Worm (Caenorhabditis elegans) whole organism, young adult: ENCODE results near the gene ani-2.
A peak's percentile ranks its signal among the peaks of the same experiment; 100 is the strongest.

ENCODE experiments used
- B0035.1 ChIP-seq: sonication (generic microtip); optimal IDR thresholded peaks from 2 replicates; lab custom pipeline; 2016; ENCODE audit warnings: missing genetic modification characterization, mild to moderate bottlenecking, missing compliant biosample characterization, missing genotype, missing genetic modification reagents
- B0261.1 ChIP-seq: sonication (generic microtip); optimal IDR thresholded peaks from 2 replicates; lab custom pipeline; 2016; ENCODE audit warnings: mild to moderate bottlenecking, missing genetic modification characterization, moderate library complexity, missing compliant biosample characterization
- B0336.3 ChIP-seq: fragments of 200-800 bp; sonication (Bioruptor generic); IDR thresholded peaks from 2 replicates; pipeline ENCODE4 v1.3.6; 2022; ENCODE audit warnings: missing genetic modification characterization, missing compliant biosample characterization
- F22D6.2 ChIP-seq: sonication (generic microtip); optimal IDR thresholded peaks from 2 replicates; lab custom pipeline; 2016; ENCODE audit warnings: mild to moderate bottlenecking, missing genetic modification characterization, missing compliant biosample characterization
- F49E8.2 ChIP-seq: sonication (generic microtip); optimal IDR thresholded peaks from 3 replicates; lab custom pipeline; 2017; ENCODE audit warnings: missing genetic modification characterization, mild to moderate bottlenecking, missing compliant biosample characterization, antibody characterized with exemption, moderate library complexity; ENCODE audit not compliant: insufficient read depth
- F57A8.1 ChIP-seq: fragments of 200-800 bp; sonication (Bioruptor generic); optimal IDR thresholded peaks from 2 replicates; lab custom pipeline; 2018; ENCODE audit warnings: mild to moderate bottlenecking, missing genetic modification characterization, moderate library complexity, missing compliant biosample characterization
- K12H6.12 ChIP-seq: fragments of 200-800 bp; sonication (Bioruptor generic); optimal IDR thresholded peaks from 2 replicates; lab custom pipeline; 2018; ENCODE audit warnings: mild to moderate bottlenecking, missing genetic modification characterization, missing compliant biosample characterization
- Y53F4B.3 ChIP-seq: fragments of 200-800 bp; sonication (Bioruptor generic); IDR thresholded peaks from 2 replicates; pipeline ENCODE4 v1.3.6; 2022; ENCODE audit warnings: missing genetic modification reagents, missing genetic modification characterization, missing compliant biosample characterization
- Y67H2A.10 ChIP-seq: fragments of 200-800 bp; sonication (Bioruptor generic); conservative IDR thresholded peaks from 2 replicates; pipeline ENCODE4 v1.3.6; 2022; ENCODE audit warnings: missing genetic modification reagents, missing genetic modification characterization, missing compliant biosample characterization
- ama-1 ChIP-seq, 3 experiments: fragments of 150-350 bp in 1 of 3; sonication (generic microtip) in 2 of 3; optimal IDR thresholded peaks; 2 replicates each; lab custom pipeline; 2014 to 2018; ENCODE audit warnings: missing biosample characterization in 2 of 3, missing genetic modification characterization in 2 of 3, missing genetic modification reagents in 2 of 3
- attf-5 ChIP-seq: fragments of 200-800 bp; sonication (Bioruptor generic); optimal IDR thresholded peaks from 2 replicates; lab custom pipeline; 2018; ENCODE audit warnings: mild to moderate bottlenecking, missing genetic modification characterization, missing compliant biosample characterization
- attf-6 ChIP-seq: fragments of 200-800 bp; sonication (Bioruptor generic); IDR thresholded peaks from 2 replicates; pipeline ENCODE4 v1.3.6; 2022; ENCODE audit warnings: missing genetic modification reagents, missing genetic modification characterization, missing compliant biosample characterization
- ccch-3 ChIP-seq: fragments of 200-800 bp; sonication (Bioruptor generic); optimal IDR thresholded peaks from 2 replicates; lab custom pipeline; 2018; ENCODE audit warnings: mild to moderate bottlenecking, missing genetic modification characterization, missing compliant biosample characterization
- ceh-27 ChIP-seq: fragments of 200-800 bp; sonication (Bioruptor generic); optimal IDR thresholded peaks from 2 replicates; lab custom pipeline; 2018; ENCODE audit warnings: mild to moderate bottlenecking, missing genetic modification characterization, moderate library complexity, missing compliant biosample characterization
- die-1 ChIP-seq: sonication (generic microtip); optimal IDR thresholded peaks from 2 replicates; lab custom pipeline; 2016; ENCODE audit warnings: missing genotype, mild to moderate bottlenecking, missing genetic modification characterization, missing compliant biosample characterization
- dox-1 ChIP-seq: fragments of 200-800 bp; sonication (Bioruptor generic); IDR thresholded peaks from 2 replicates; pipeline ENCODE4 v1.3.6; 2022; ENCODE audit warnings: missing genetic modification reagents, missing genetic modification characterization, missing compliant biosample characterization
- egrh-3 ChIP-seq: fragments of 200-800 bp; sonication (Bioruptor generic); IDR thresholded peaks from 2 replicates; pipeline ENCODE4 v1.3.6; 2022; ENCODE audit warnings: missing genetic modification reagents, missing genetic modification characterization, missing compliant biosample characterization
- hlh-26 ChIP-seq: fragments of 200-800 bp; sonication (Bioruptor generic); conservative IDR thresholded peaks from 2 replicates; pipeline ENCODE4 v1.3.6; 2022; ENCODE audit warnings: missing genetic modification reagents, missing genetic modification characterization, missing compliant biosample characterization
- hmg-1.2 ChIP-seq: fragments of 200-800 bp; sonication (Bioruptor generic); IDR thresholded peaks from 2 replicates; pipeline ENCODE4 v1.3.6; 2022; ENCODE audit warnings: missing genetic modification reagents, missing genetic modification characterization, missing compliant biosample characterization
- lag-1 ChIP-seq: fragments of 200-800 bp; sonication (Bioruptor generic); IDR thresholded peaks from 2 replicates; pipeline ENCODE4 v1.3.6; 2022; ENCODE audit warnings: missing genetic modification reagents, missing genetic modification characterization, missing compliant biosample characterization
- let-526 ChIP-seq: fragments of 200-800 bp; sonication (Bioruptor generic); IDR thresholded peaks from 2 replicates; pipeline ENCODE4 v1.3.6; 2022; ENCODE audit warnings: missing genetic modification reagents, missing genetic modification characterization, missing compliant biosample characterization
- let-607 ChIP-seq, 2 experiments: fragments of 200-800 bp in 1 of 2; sonication (Bioruptor generic) in 1 of 2; sonication (generic microtip) in 1 of 2; optimal IDR thresholded peaks; 2 replicates each; lab custom pipeline; 2016 to 2018; ENCODE audit warnings: mild to moderate bottlenecking in 2 of 2, missing compliant biosample characterization in 2 of 2, missing genetic modification characterization in 2 of 2, moderate library complexity in 2 of 2, missing genotype in 1 of 2
- lin-40 ChIP-seq: sonication (generic microtip); optimal IDR thresholded peaks from 2 replicates; lab custom pipeline; 2016; ENCODE audit warnings: missing genetic modification characterization, mild to moderate bottlenecking, missing compliant biosample characterization, missing genotype, missing genetic modification reagents
- lin-54 ChIP-seq: fragments of 200-800 bp; sonication (Bioruptor generic); optimal IDR thresholded peaks from 2 replicates; lab custom pipeline; 2018; ENCODE audit warnings: mild to moderate bottlenecking, missing genetic modification characterization, missing compliant biosample characterization
- lsy-27 ChIP-seq: sonication (generic microtip); optimal IDR thresholded peaks from 2 replicates; lab custom pipeline; 2017; ENCODE audit warnings: missing genetic modification characterization, mild to moderate bottlenecking, missing compliant biosample characterization, antibody characterized with exemption, missing genotype, borderline replicate concordance; ENCODE audit not compliant: insufficient read depth
- madf-10 ChIP-seq: sonication (generic microtip); optimal IDR thresholded peaks from 2 replicates; lab custom pipeline; 2016; ENCODE audit warnings: mild to moderate bottlenecking, missing genetic modification characterization, missing compliant biosample characterization
- nfyb-1 ChIP-seq: fragments of 200-800 bp; sonication (Bioruptor generic); IDR thresholded peaks from 2 replicates; pipeline ENCODE4 v1.3.6; 2022; ENCODE audit warnings: missing genetic modification reagents, missing genetic modification characterization, missing compliant biosample characterization
- rec-8 ChIP-seq, 2 experiments: sonication (generic microtip); optimal IDR thresholded peaks; 2 replicates each; lab custom pipeline; 2016; ENCODE audit warnings: mild to moderate bottlenecking in 2 of 2, missing genetic modification characterization in 2 of 2, missing genetic modification reagents in 2 of 2, missing genotype in 2 of 2, missing biosample characterization in 1 of 2, missing compliant biosample characterization in 1 of 2, moderate library complexity in 1 of 2
- rpc-1 ChIP-seq, 2 experiments: fragments of 150-350 bp in 1 of 2; sonication (generic microtip) in 1 of 2; optimal IDR thresholded peaks; 2 replicates each; lab custom pipeline; 2014 to 2018; ENCODE audit warnings: missing biosample characterization in 1 of 2, missing genetic modification characterization in 1 of 2, missing genetic modification reagents in 1 of 2, missing genotype in 1 of 2
- snpc-1.1 ChIP-seq: sonication (generic microtip); optimal IDR thresholded peaks from 2 replicates; lab custom pipeline; 2017; ENCODE audit warnings: missing genetic modification characterization, mild to moderate bottlenecking, missing compliant biosample characterization, antibody characterized with exemption, moderate library complexity, missing genotype, missing genetic modification reagents; ENCODE audit not compliant: insufficient read depth
- snpc-3.4 ChIP-seq: sonication (generic microtip); optimal IDR thresholded peaks from 2 replicates; lab custom pipeline; 2017; ENCODE audit warnings: missing genetic modification characterization, mild to moderate bottlenecking, missing compliant biosample characterization, antibody characterized with exemption, moderate library complexity, missing genotype, missing genetic modification reagents
- snpc-4 ChIP-seq, 5 experiments: fragments of 150-350 bp in 1 of 5; sonication (generic microtip) in 4 of 5; optimal IDR thresholded peaks; 2 replicates each; lab custom pipeline; 2014 to 2018; ENCODE audit warnings: missing genetic modification characterization in 5 of 5, missing biosample characterization in 3 of 5, antibody characterized with exemption in 2 of 5, mild to moderate bottlenecking in 2 of 5, missing compliant biosample characterization in 2 of 5, missing genotype in 2 of 5, moderate library complexity in 2 of 5, missing genetic modification reagents in 1 of 5
- sptf-2 ChIP-seq: fragments of 200-800 bp; sonication (Bioruptor generic); optimal IDR thresholded peaks from 2 replicates; lab custom pipeline; 2018; ENCODE audit warnings: mild to moderate bottlenecking, missing genetic modification characterization, missing compliant biosample characterization
- tlf-1 ChIP-seq: fragments of 200-800 bp; sonication (Bioruptor generic); optimal IDR thresholded peaks from 2 replicates; lab custom pipeline; 2018; ENCODE audit warnings: mild to moderate bottlenecking, missing genetic modification characterization, missing compliant biosample characterization
- unc-130 ChIP-seq: sonication (generic microtip); optimal IDR thresholded peaks from 2 replicates; lab custom pipeline; 2016; ENCODE audit warnings: missing genetic modification reagents, missing genetic modification characterization, missing compliant biosample characterization
- ztf-6 ChIP-seq: fragments of 200-800 bp; sonication (Bioruptor generic); IDR thresholded peaks from 2 replicates; pipeline ENCODE4 v1.3.6; 2022; ENCODE audit warnings: missing genetic modification reagents, missing genetic modification characterization, missing compliant biosample characterization

ani-2 gene

ce11 chrII:6355396-6356346 lies 9.5 kb downstream of the ani-2 start, which contains the start of gene C32D5.11 (continued):
- peak; percentile 83 for TF ChIP-seq attf-5 (GFP tag; lab: Kevin White, UChicago)
- 0 out of 2 replicates have a peak, but pooled peaks have one; percentile 38 for TF ChIP-seq nfyb-1 (GFP tag; lab: Robert Waterston, UW)
- TF ChIP-seq rpc-1 (optimal IDR thresholded peaks at IDR 0.05; lab: Kevin White, UChicago): no peak
- no peak for TF ChIP-seq rpc-1 (tag; optimal IDR thresholded peaks at IDR 0.05; lab: Kevin White, UChicago)
- TF ChIP-seq K12H6.12 (tag; lab: Kevin White, UChicago): peak; percentile 14
- TF ChIP-seq lin-40: peak; percentile 55
- TF ChIP-seq B0336.3: 0 out of 2 replicates have a peak, but pooled peaks have one; percentile 37
- TF ChIP-seq ceh-27 (GFP tag; lab: Kevin White, UChicago): peak; percentile 31
- TF ChIP-seq hmg-1.2: peak; percentile 69
- TF ChIP-seq rec-8 (tag; optimal IDR thresholded peaks at IDR 0.05; lab: Kevin White, UChicago): no peak
- TF ChIP-seq lin-54 (GFP tag; lab: Kevin White, UChicago): peak; percentile 33
- TF ChIP-seq hlh-26 (GFP tag; lab: Robert Waterston, UW): no peak

ce11 chrII:6351887-6352286 lies 13.3 kb downstream of the ani-2 start, which contains the start of gene C32D5.10:
Gene C32D5.10 (minus strand): TSS chrII:6351987.
- TF ChIP-seq ccch-3 (no peak), lsy-27 (no peak), ama-1 (optimal IDR thresholded peaks at IDR 0.05; lab: Kevin White, UChicago) (no peak), ama-1 (GFP tag; optimal IDR thresholded peaks at IDR 0.05; lab: Kevin White, UChicago) (no peak), attf-6 (GFP tag; lab: Robert Waterston, UW) (no peak), die-1 (tag; lab: Kevin White, UChicago) (no peak), F49E8.2 (tag; lab: Kevin White, UChicago) (no peak), snpc-1.1 (tag; lab: Kevin White, UChicago) (no peak), B0035.1 (tag; lab: Kevin White, UChicago) (no peak), ztf-6 (GFP tag; lab: Robert Waterston, UW) (no peak), let-526 (GFP tag; lab: Robert Waterston, UW) (no peak), dox-1 (GFP tag; lab: Robert Waterston, UW) (no peak)

ce11 chrII:6349968-6350367 lies 15.2 kb downstream of the ani-2 start:
- TF ChIP-seq rec-8 (tag; optimal IDR thresholded peaks at IDR 0.05; lab: Kevin White, UChicago) (no peak), sptf-2 (GFP tag; lab: Kevin White, UChicago) (no peak), egrh-3 (no peak), lag-1 (GFP tag; lab: Robert Waterston, UW) (no peak), F22D6.2 (no peak), Y67H2A.10 (GFP tag; lab: Robert Waterston, UW) (no peak), snpc-4 (GFP tag; optimal IDR thresholded peaks at IDR 0.05; lab: Kevin White, UChicago) (no peak), snpc-4 (tag; optimal IDR thresholded peaks at IDR 0.05; lab: Kevin White, UChicago) (no peak), rpc-1 (optimal IDR thresholded peaks at IDR 0.05; lab: Kevin White, UChicago) (no peak), rpc-1 (tag; optimal IDR thresholded peaks at IDR 0.05; lab: Kevin White, UChicago) (no peak), B0261.1 (tag; lab: Kevin White, UChicago) (no peak), snpc-3.4 (tag; lab: Kevin White, UChicago) (no peak), let-607 (tag; optimal IDR thresholded peaks at IDR 0.05; lab: Kevin White, UChicago) (no peak), hlh-26 (GFP tag; lab: Robert Waterston, UW) (no peak), madf-10 (no peak), F57A8.1 (no peak), Y53F4B.3 (GFP tag; lab: Robert Waterston, UW) (no peak), tlf-1 (GFP tag; lab: Kevin White, UChicago) (no peak), unc-130 (GFP tag; lab: Kevin White, UChicago) (no peak)
